Worm (Caenorhabditis elegans) whole organism, L4 larva: ENCODE results near the gene nipa-1.

ENCODE experiments used
- D1046.2 ChIP-seq: fragments of 200-800 bp; sonication (Bioruptor generic); IDR thresholded peaks from 2 replicates; pipeline ENCODE4 v1.3.6; 2022; ENCODE audit warnings: missing genetic modification characterization, missing compliant biosample characterization
- F10B5.3 ChIP-seq: sonication (generic microtip); optimal IDR thresholded peaks from 2 replicates; lab custom pipeline; 2016; ENCODE audit warnings: mild to moderate bottlenecking, missing genetic modification characterization, missing compliant biosample characterization
- F49E8.2 ChIP-seq: sonication (generic microtip); optimal IDR thresholded peaks from 2 replicates; lab custom pipeline; 2016; ENCODE audit warnings: missing compliant biosample characterization, mild to moderate bottlenecking, missing genetic modification characterization, borderline replicate concordance
- T20F7.1 ChIP-seq: fragments of 200-800 bp; sonication (Bioruptor generic); optimal IDR thresholded peaks from 2 replicates; lab custom pipeline; 2018; ENCODE audit warnings: mild to moderate bottlenecking, missing genetic modification characterization, missing compliant biosample characterization
- T26A8.4 ChIP-seq: fragments of 200-800 bp; sonication (Bioruptor generic); IDR thresholded peaks from 2 replicates; pipeline ENCODE4 v1.3.6; 2022; ENCODE audit warnings: missing genetic modification characterization, missing compliant biosample characterization
- Y48G9A.11 ChIP-seq: fragments of 200-800 bp; sonication (Bioruptor generic); IDR thresholded peaks from 2 replicates; pipeline ENCODE4 v1.3.6; 2022; ENCODE audit warnings: missing genetic modification reagents, missing genetic modification characterization, missing compliant biosample characterization
- Y75B8A.6 ChIP-seq: fragments of 200-800 bp; sonication (Bioruptor generic); IDR thresholded peaks from 2 replicates; pipeline ENCODE4 v1.3.6; 2022; ENCODE audit warnings: missing genetic modification reagents, missing genetic modification characterization, missing compliant biosample characterization
- ZK337.2 ChIP-seq: fragments of 200-800 bp; sonication (Bioruptor generic); IDR thresholded peaks from 2 replicates; pipeline ENCODE4 v1.3.6; 2022; ENCODE audit warnings: missing genetic modification reagents, missing genetic modification characterization, missing compliant biosample characterization
- aha-1 ChIP-seq: fragments of 150-350 bp; peaks from one replicate; lab custom pipeline; 2014; ENCODE audit warnings: missing biosample characterization, missing genetic modification characterization
- ceh-28 ChIP-seq: fragments of 150-350 bp; optimal IDR thresholded peaks from 2 replicates; lab custom pipeline; 2014; ENCODE audit warnings: missing biosample characterization, missing genetic modification reagents, missing genetic modification characterization
- ceh-82 ChIP-seq: sonication (generic microtip); optimal IDR thresholded peaks from 2 replicates; lab custom pipeline; 2017; ENCODE audit warnings: missing biosample characterization, missing genetic modification characterization
- ces-1 ChIP-seq: fragments of 150-350 bp; sonication (generic microtip); optimal IDR thresholded peaks from 4 replicates; lab custom pipeline; 2014; ENCODE audit warnings: missing biosample characterization, missing genetic modification reagents, missing genetic modification characterization
- daf-12 ChIP-seq: fragments of 150-350 bp; optimal IDR thresholded peaks from 2 replicates; lab custom pipeline; 2014; ENCODE audit warnings: missing biosample characterization, missing genetic modification reagents, missing genetic modification characterization
- daf-8 ChIP-seq: fragments of 200-800 bp; sonication (Bioruptor generic); IDR thresholded peaks from 2 replicates; pipeline ENCODE4 v1.3.6; 2022; ENCODE audit warnings: missing genetic modification characterization, missing compliant biosample characterization
- dmd-9 ChIP-seq: fragments of 200-800 bp; sonication (Bioruptor generic); IDR thresholded peaks from 2 replicates; pipeline ENCODE4 v1.3.6; 2022; ENCODE audit warnings: missing genetic modification reagents, missing genetic modification characterization, missing compliant biosample characterization
- egl-27 ChIP-seq: sonication (generic microtip); optimal IDR thresholded peaks from 3 replicates; lab custom pipeline; 2017; ENCODE audit warnings: missing biosample characterization, missing genetic modification reagents, missing genetic modification characterization
- gei-8 ChIP-seq: fragments of 200-800 bp; sonication (Bioruptor generic); optimal IDR thresholded peaks from 2 replicates; lab custom pipeline; 2018; ENCODE audit warnings: mild to moderate bottlenecking, missing genetic modification characterization, missing compliant biosample characterization
- lin-13 ChIP-seq: fragments of 150-350 bp; optimal IDR thresholded peaks from 2 replicates; lab custom pipeline; 2014; ENCODE audit warnings: missing biosample characterization, missing genetic modification reagents, missing genetic modification characterization
- lin-29 ChIP-seq: fragments of 200-800 bp; sonication (Bioruptor generic); IDR thresholded peaks from 2 replicates; pipeline ENCODE4 v1.3.6; 2022; ENCODE audit warnings: missing genetic modification reagents, missing genetic modification characterization, missing compliant biosample characterization
- lin-38 ChIP-seq: fragments of 200-800 bp; sonication (Bioruptor generic); IDR thresholded peaks from 2 replicates; pipeline ENCODE4 v1.3.6; 2022; ENCODE audit warnings: missing genetic modification reagents, missing genetic modification characterization, missing compliant biosample characterization
- lin-39 ChIP-seq: fragments of 150-350 bp; optimal IDR thresholded peaks from 2 replicates; lab custom pipeline; 2014; ENCODE audit warnings: missing biosample characterization, missing genetic modification reagents, missing genetic modification characterization
- lir-3 ChIP-seq: sonication (generic microtip); optimal IDR thresholded peaks from 2 replicates; lab custom pipeline; 2016; ENCODE audit warnings: mild to moderate bottlenecking, missing genetic modification characterization, missing compliant biosample characterization
- madf-9 ChIP-seq: fragments of 200-800 bp; sonication (Bioruptor generic); conservative IDR thresholded peaks from 2 replicates; pipeline ENCODE4 v1.3.6; 2022; ENCODE audit warnings: missing genetic modification reagents, missing genetic modification characterization, missing compliant biosample characterization
- mdl-1 ChIP-seq, 2 experiments: fragments of 150-350 bp in 1 of 2; sonication (generic microtip) in 1 of 2; optimal IDR thresholded peaks; 2 replicates each; lab custom pipeline; 2014 to 2017; ENCODE audit warnings: missing biosample characterization in 2 of 2, missing genetic modification characterization in 2 of 2
- mes-2 ChIP-seq: sonication (generic microtip); optimal IDR thresholded peaks from 2 replicates; lab custom pipeline; 2016; ENCODE audit warnings: missing genotype, mild to moderate bottlenecking, missing genetic modification characterization, missing compliant biosample characterization; ENCODE audit not compliant: poor library complexity, severe bottlenecking
- nhr-111 ChIP-seq: fragments of 200-800 bp; sonication (Bioruptor generic); optimal IDR thresholded peaks from 2 replicates; lab custom pipeline; 2018; ENCODE audit warnings: mild to moderate bottlenecking, missing genetic modification characterization, missing compliant biosample characterization
- nhr-25 ChIP-seq: sonication (generic microtip); optimal IDR thresholded peaks from 2 replicates; lab custom pipeline; 2017; ENCODE audit warnings: missing genetic modification characterization, mild to moderate bottlenecking, missing compliant biosample characterization, antibody characterized with exemption, moderate library complexity, borderline replicate concordance; ENCODE audit not compliant: insufficient read depth
- nhr-42 ChIP-seq: fragments of 200-800 bp; sonication (Bioruptor generic); IDR thresholded peaks from 2 replicates; pipeline ENCODE4 v1.3.6; 2022; ENCODE audit warnings: missing genetic modification characterization, missing compliant biosample characterization
- nhr-48 ChIP-seq: sonication (generic microtip); optimal IDR thresholded peaks from 2 replicates; lab custom pipeline; 2016; ENCODE audit warnings: mild to moderate bottlenecking, missing genetic modification characterization, missing compliant biosample characterization
- sdz-12 ChIP-seq: fragments of 200-800 bp; sonication (Bioruptor generic); optimal IDR thresholded peaks from 2 replicates; lab custom pipeline; 2018; ENCODE audit warnings: mild to moderate bottlenecking, missing genetic modification characterization, missing compliant biosample characterization
- set-16 ChIP-seq: fragments of 200-800 bp; sonication (Bioruptor generic); IDR thresholded peaks from 2 replicates; pipeline ENCODE4 v1.3.6; 2022; ENCODE audit warnings: missing genetic modification reagents, missing genetic modification characterization, missing compliant biosample characterization
- spr-1 ChIP-seq: sonication (generic microtip); optimal IDR thresholded peaks from 2 replicates; lab custom pipeline; 2016; ENCODE audit warnings: mild to moderate bottlenecking, missing genetic modification characterization, missing compliant biosample characterization
- unc-130 ChIP-seq: sonication (generic microtip); optimal IDR thresholded peaks from 2 replicates; lab custom pipeline; 2016; ENCODE audit warnings: missing genetic modification reagents, missing genetic modification characterization, missing compliant biosample characterization
- unc-39 ChIP-seq: sonication (generic microtip); optimal IDR thresholded peaks from 2 replicates; lab custom pipeline; 2017; ENCODE audit warnings: missing biosample characterization, missing genetic modification characterization
- zag-1 ChIP-seq: fragments of 150-350 bp; optimal IDR thresholded peaks from 2 replicates; lab custom pipeline; 2014; ENCODE audit warnings: missing biosample characterization, missing genetic modification characterization
- ztf-11 ChIP-seq: fragments of 150-350 bp; optimal IDR thresholded peaks from 2 replicates; lab custom pipeline; 2014; ENCODE audit warnings: missing biosample characterization, missing genetic modification characterization

The nipa-1 gene

DNA sequence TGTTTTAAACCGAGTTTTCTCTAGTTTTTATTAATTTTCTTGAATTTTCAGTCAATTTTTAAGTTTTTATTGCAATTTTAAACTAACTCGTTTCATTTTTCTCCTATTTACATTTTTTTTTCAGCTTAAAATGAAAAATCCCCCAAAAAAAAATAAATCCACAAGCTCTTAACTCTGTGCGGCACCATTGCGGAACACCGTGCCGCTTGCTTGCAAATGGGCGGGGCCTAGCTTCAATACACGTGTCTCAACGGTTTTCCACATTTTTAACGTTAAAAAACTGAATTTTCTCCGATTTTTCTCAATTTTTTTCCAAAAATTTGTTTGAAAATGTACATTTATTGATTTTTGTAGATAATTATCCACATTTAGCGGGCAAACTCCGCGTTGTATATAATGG, 48.1 kb upstream of the nipa-1 start, which contains the start of gene R148.3 (continued):
- peak; percentile 22 for TF ChIP-seq spr-1 (tag; lab: Kevin White, UChicago)
- no peak for TF ChIP-seq ces-1 (GFP tag; lab: Kevin White, UChicago)
- TF ChIP-seq Y48G9A.11 (GFP tag; lab: Robert Waterston, UW) = no peak
- no peak for TF ChIP-seq zag-1 (tag; lab: Kevin White, UChicago)
- no peak for TF ChIP-seq gei-8 (GFP tag; lab: Kevin White, UChicago)
- no peak for TF ChIP-seq dmd-9 (GFP tag; lab: Robert Waterston, UW)
- no peak for TF ChIP-seq F10B5.3 (tag; lab: Kevin White, UChicago)
- peak; percentile 1 for TF ChIP-seq nhr-48 (tag; lab: Kevin White, UChicago)
- TF ChIP-seq nhr-42 = no peak
- TF ChIP-seq lir-3 (tag; lab: Kevin White, UChicago) = no peak
- TF ChIP-seq lin-29 = no peak
- TF ChIP-seq egl-27 (tag; lab: Kevin White, UChicago) = no peak
- TF ChIP-seq lin-13 (GFP tag; lab: Kevin White, UChicago) = peak; percentile 50
- no peak for TF ChIP-seq ceh-28 (tag; lab: Kevin White, UChicago)
- TF ChIP-seq Y75B8A.6 (GFP tag; lab: Robert Waterston, UW) = no peak
- no peak for TF ChIP-seq T20F7.1 (GFP tag; lab: Kevin White, UChicago)
- TF ChIP-seq T26A8.4 (GFP tag; lab: Robert Waterston, UW) = no peak
- no peak for TF ChIP-seq D1046.2
- no peak for TF ChIP-seq lin-39
- no peak for TF ChIP-seq ceh-82 (tag; lab: Kevin White, UChicago)
- peak; percentile 88 for TF ChIP-seq mes-2
- no peak for TF ChIP-seq sdz-12 (GFP tag; lab: Kevin White, UChicago)
- TF ChIP-seq mdl-1 (tag; optimal IDR thresholded peaks at IDR 0.05; lab: Kevin White, UChicago) = peak; percentile 69 to 83
- peak; percentile 68 for TF ChIP-seq lin-38 (GFP tag; lab: Robert Waterston, UW)
- TF ChIP-seq, all 104 proteins: peak for 21

DNA sequence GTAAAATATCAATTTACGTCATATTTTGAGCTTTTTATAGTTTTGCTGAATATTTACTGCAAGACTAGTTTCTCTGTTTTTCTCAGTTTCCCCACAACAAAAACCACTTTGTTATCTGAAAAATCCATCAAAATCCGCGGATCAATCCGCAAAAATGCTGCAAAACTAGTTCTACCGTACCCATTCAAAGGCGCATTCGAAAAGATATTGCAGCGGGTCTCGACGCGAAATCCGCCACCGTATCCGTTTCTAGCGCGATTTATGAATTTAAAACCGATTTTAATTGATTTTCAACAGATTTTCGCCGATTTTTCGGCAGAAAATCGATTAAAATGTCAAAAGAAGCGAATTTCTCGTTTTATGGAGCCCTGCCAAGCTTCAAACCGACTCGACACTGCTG, 44.5 kb upstream of the nipa-1 start, which contains the start of gene R148.4:
Gene R148.4, plus strand, starts transcription at position 211 of the 400 bp plus-strand sequence.
- TF ChIP-seq Y48G9A.11 (GFP tag; lab: Robert Waterston, UW) (0 out of 2 replicates have a peak, but pooled peaks have one; percentile 43), nhr-111 (GFP tag; lab: Kevin White, UChicago) (no peak), ZK337.2 (GFP tag; lab: Robert Waterston, UW) (no peak), daf-8 (GFP tag; lab: Robert Waterston, UW) (no peak), gei-8 (GFP tag; lab: Kevin White, UChicago) (no peak), unc-39 (tag; lab: Kevin White, UChicago) (no peak), unc-130 (peak; percentile 19), madf-9 (GFP tag; lab: Robert Waterston, UW) (no peak), ztf-11 (no peak), aha-1 (tag; lab: Kevin White, UChicago) (no peak), daf-12 (no peak), F49E8.2 (peak; percentile 64)

DNA sequence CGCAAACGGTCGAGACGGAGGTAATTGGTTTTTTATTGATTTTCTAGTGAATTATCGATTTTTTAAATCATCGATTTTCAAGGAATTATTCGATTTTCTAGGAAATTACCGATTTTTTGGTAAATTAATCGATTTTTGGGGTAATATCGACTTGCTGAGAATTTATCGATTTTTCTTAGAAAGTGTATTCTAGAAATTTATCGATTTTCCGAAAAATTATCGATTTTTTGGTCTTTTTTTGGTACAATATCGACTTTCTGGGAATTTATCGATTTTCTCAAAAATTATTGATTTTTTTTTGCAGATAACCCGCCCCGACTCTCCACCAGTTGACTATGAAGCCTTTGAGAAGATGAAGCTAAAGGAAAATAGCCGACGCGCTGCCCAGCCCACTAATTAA, 43.6 kb upstream of the nipa-1 start:
- TF ChIP-seq F49E8.2 (no peak), ceh-28 (tag; lab: Kevin White, UChicago) (peak; percentile 98)
- TF ChIP-seq, all 104 proteins: peak for 1

DNA sequence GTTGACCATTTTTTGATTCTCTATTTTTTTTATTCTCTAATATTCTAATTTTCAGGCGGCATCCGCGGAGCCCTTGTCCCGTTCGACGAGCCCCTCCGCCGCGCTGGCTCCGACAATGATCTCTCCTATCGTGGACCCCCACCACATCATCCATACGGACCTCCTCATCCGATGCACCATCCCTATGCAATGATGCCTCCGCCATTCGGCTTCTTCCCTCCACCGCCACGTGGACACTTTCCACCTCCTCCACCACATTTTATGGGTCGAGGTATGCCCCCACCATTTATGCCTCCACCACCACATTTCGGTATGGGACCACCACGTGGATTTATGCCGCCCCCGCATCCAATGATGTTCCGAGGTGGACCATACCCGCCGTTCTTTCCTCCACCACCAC, 42.4 kb upstream of the nipa-1 start:
- TF ChIP-seq nhr-25 (tag; lab: Kevin White, UChicago) (no peak), set-16 (peak; percentile 79)
